Fruit fly (Drosophila melanogaster) whole organism, embryonic: Measurements from ENCODE around the gene CG12024.

Experiments
- ATbp ChIP-seq: fragments of 200-800 bp; sonication (Bioruptor generic); optimal IDR thresholded peaks from 2 replicates; lab custom pipeline; 2017; ENCODE audit warnings: missing biosample characterization, mild to moderate bottlenecking, missing genetic modification characterization, missing genetic modification reagents
- Bgb ChIP-seq: fragments of 200-800 bp; sonication (Bioruptor generic); IDR thresholded peaks from 2 replicates; pipeline ENCODE4 v1.3.6; 2022; ENCODE audit warnings: missing biosample characterization, missing genetic modification characterization; ENCODE audit not compliant: partially characterized antibody
- Blimp-1 ChIP-seq: fragments of 200-800 bp; sonication (Bioruptor generic); optimal IDR thresholded peaks from 3 replicates; lab custom pipeline; 2018; ENCODE audit warnings: missing biosample characterization, missing genetic modification characterization, mild to moderate bottlenecking, moderate library complexity, missing genetic modification reagents
- CG10565 ChIP-seq: fragments of 200-800 bp; sonication (Bioruptor generic); optimal IDR thresholded peaks from 3 replicates; lab custom pipeline; 2016; ENCODE audit warnings: missing biosample characterization, mild to moderate bottlenecking, missing genetic modification characterization
- CG11247 ChIP-seq: fragments of 200-800 bp; sonication (Bioruptor generic); IDR thresholded peaks from 2 replicates; pipeline ENCODE4 v1.3.6; 2022; ENCODE audit warnings: missing biosample characterization, missing genetic modification characterization
- CG11456 ChIP-seq: fragments of 200-800 bp; sonication (Bioruptor generic); IDR thresholded peaks from 3 replicates; pipeline ENCODE4 v1.3.6; 2022; ENCODE audit warnings: missing biosample characterization, missing genetic modification characterization
- CG11504 ChIP-seq: fragments of 200-800 bp; sonication (Bioruptor generic); optimal IDR thresholded peaks from 3 replicates; lab custom pipeline; 2019; ENCODE audit warnings: missing biosample characterization, mild to moderate bottlenecking, missing genetic modification characterization, moderate library complexity
- CG1233 ChIP-seq: fragments of 200-800 bp; sonication (Bioruptor generic); optimal IDR thresholded peaks from 4 replicates; lab custom pipeline; 2018; ENCODE audit warnings: missing biosample characterization, mild to moderate bottlenecking, missing genetic modification characterization
- CG17829 ChIP-seq: fragments of 200-800 bp; optimal IDR thresholded peaks from 2 replicates; lab custom pipeline; 2019; ENCODE audit warnings: missing biosample characterization, mild to moderate bottlenecking, missing genetic modification characterization, moderate library complexity
- CG4854 ChIP-seq: fragments of 200-800 bp; sonication (Bioruptor generic); optimal IDR thresholded peaks from 2 replicates; lab custom pipeline; 2016; ENCODE audit warnings: missing biosample characterization, missing genetic modification characterization, inconsistent platforms
- CG6272 ChIP-seq: fragments of 200-800 bp; sonication (Bioruptor generic); IDR thresholded peaks from 2 replicates; pipeline ENCODE4 v1.3.6; 2022; ENCODE audit warnings: missing biosample characterization, missing genetic modification characterization
- CG9609 ChIP-seq: fragments of 200-800 bp; sonication (Bioruptor generic); optimal IDR thresholded peaks from 3 replicates; lab custom pipeline; 2016; ENCODE audit warnings: missing biosample characterization, missing genetic modification characterization
- CG9876 ChIP-seq: fragments of 200-800 bp; sonication (Bioruptor generic); optimal IDR thresholded peaks from 2 replicates; lab custom pipeline; 2016; ENCODE audit warnings: missing biosample characterization, missing genetic modification characterization
- CrebB ChIP-seq: fragments of 200-800 bp; sonication (Bioruptor generic); optimal IDR thresholded peaks from 3 replicates; lab custom pipeline; 2018; ENCODE audit warnings: missing biosample characterization, mild to moderate bottlenecking, missing genetic modification characterization
- Drgx ChIP-seq: fragments of 200-800 bp; sonication (Bioruptor generic); IDR thresholded peaks from 2 replicates; pipeline ENCODE4 v1.3.6; 2022; ENCODE audit warnings: missing biosample characterization, missing genetic modification characterization
- Eip74EF ChIP-seq, 2 experiments: fragments of 200-800 bp in 1 of 2; fragments of >200 bp in 1 of 2; sonication (Bioruptor generic) in 1 of 2; optimal IDR thresholded peaks; 2 replicates each; lab custom pipeline; 2017 to 2019; ENCODE audit warnings: missing biosample characterization in 2 of 2, missing genetic modification characterization in 2 of 2, mild to moderate bottlenecking in 1 of 2, moderate library complexity in 1 of 2
- Hand ChIP-seq: fragments of 200-800 bp; sonication (Bioruptor generic); optimal IDR thresholded peaks from 2 replicates; lab custom pipeline; 2017; ENCODE audit warnings: mild to moderate bottlenecking, missing biosample characterization, missing genetic modification reagents, missing genetic modification characterization
- Med ChIP-seq: fragments of 200-800 bp; sonication (Bioruptor generic); peaks from one replicate; lab custom pipeline; 2016; ENCODE audit warnings: missing biosample characterization, missing genetic modification characterization, mild to moderate bottlenecking, inconsistent platforms, moderate library complexity
- Neu2 ChIP-seq: fragments of 200-800 bp; sonication (Bioruptor generic); optimal IDR thresholded peaks from 3 replicates; lab custom pipeline; 2016; ENCODE audit warnings: missing biosample characterization, missing genetic modification characterization, borderline replicate concordance
- Pdp1 ChIP-seq, 2 experiments: fragments of 200-800 bp; sonication (Bioruptor generic); optimal IDR thresholded peaks; 3 replicates each; lab custom pipeline; 2016; ENCODE audit warnings: missing biosample characterization in 2 of 2, missing genetic modification characterization in 2 of 2, mild to moderate bottlenecking in 1 of 2, moderate library complexity in 1 of 2
- Poxn ChIP-seq: fragments of 200-800 bp; sonication (Bioruptor generic); IDR thresholded peaks from 2 replicates; pipeline ENCODE4 v1.3.6; 2022; ENCODE audit warnings: missing biosample characterization, missing genetic modification characterization
- Ptx1 ChIP-seq: fragments of 200-800 bp; sonication (Bioruptor generic); IDR thresholded peaks from 2 replicates; pipeline ENCODE4 v1.3.6; 2022; ENCODE audit warnings: missing biosample characterization, missing genetic modification characterization
- al ChIP-seq: fragments of 200-800 bp; sonication (Bioruptor generic); IDR thresholded peaks from 2 replicates; pipeline ENCODE4 v1.3.6; 2022; ENCODE audit warnings: missing biosample characterization, missing genetic modification characterization
- bsh ChIP-seq, 2 experiments: fragments of 200-800 bp; sonication (Bioruptor generic); optimal IDR thresholded peaks; 2 replicates each; lab custom pipeline; 2017 to 2018; ENCODE audit warnings: mild to moderate bottlenecking in 2 of 2, missing biosample characterization in 2 of 2, missing genetic modification characterization in 2 of 2, moderate library complexity in 1 of 2
- cad ChIP-seq: fragments of >200 bp; optimal IDR thresholded peaks from 2 replicates; lab custom pipeline; 2017; ENCODE audit warnings: missing biosample characterization, missing genetic modification characterization
- chif ChIP-seq, 2 experiments: fragments of 200-800 bp; sonication (Bioruptor generic); optimal IDR thresholded peaks; 3 replicates each; lab custom pipeline; 2016; ENCODE audit warnings: missing biosample characterization in 2 of 2, missing genetic modification characterization in 2 of 2
- chinmo ChIP-seq: fragments of 200-800 bp; sonication (Bioruptor generic); IDR thresholded peaks from 4 replicates; pipeline ENCODE4 v1.3.6; 2022; ENCODE audit warnings: missing biosample characterization, missing genetic modification characterization; ENCODE audit not compliant: partially characterized antibody
- dm ChIP-seq: fragments of 200-800 bp; sonication (Bioruptor generic); optimal IDR thresholded peaks from 3 replicates; lab custom pipeline; 2016; ENCODE audit warnings: missing biosample characterization, missing genetic modification characterization
- dmrt11E ChIP-seq: fragments of 200-800 bp; sonication (Bioruptor generic); optimal IDR thresholded peaks from 3 replicates; lab custom pipeline; 2018; ENCODE audit warnings: missing biosample characterization, mild to moderate bottlenecking, missing genetic modification characterization, moderate library complexity
- fd102C ChIP-seq: fragments of 200-800 bp; sonication (Bioruptor generic); optimal IDR thresholded peaks from 2 replicates; lab custom pipeline; 2018; ENCODE audit warnings: missing biosample characterization, mild to moderate bottlenecking, missing genetic modification characterization, moderate library complexity
- fd3F ChIP-seq: fragments of 200-800 bp; sonication (Bioruptor generic); optimal IDR thresholded peaks from 2 replicates; lab custom pipeline; 2018; ENCODE audit warnings: missing biosample characterization, mild to moderate bottlenecking, missing genetic modification characterization, moderate library complexity
- gem ChIP-seq: fragments of 200-800 bp; sonication (Bioruptor generic); optimal IDR thresholded peaks from 2 replicates; lab custom pipeline; 2019; ENCODE audit warnings: missing biosample characterization, mild to moderate bottlenecking, missing genetic modification characterization, moderate library complexity
- gfzf ChIP-seq: fragments of 200-800 bp; sonication (Bioruptor generic); optimal IDR thresholded peaks from 2 replicates; lab custom pipeline; 2016; ENCODE audit warnings: missing biosample characterization, mild to moderate bottlenecking, missing genetic modification characterization, moderate library complexity
- knrl ChIP-seq: fragments of 200-800 bp; sonication (Bioruptor generic); IDR thresholded peaks from 3 replicates; pipeline ENCODE4 v1.3.6; 2022; ENCODE audit warnings: missing biosample characterization, missing genetic modification characterization; ENCODE audit not compliant: partially characterized antibody
- lmd ChIP-seq: fragments of 200-800 bp; sonication (Bioruptor generic); IDR thresholded peaks from 2 replicates; pipeline ENCODE4 v1.3.6; 2022; ENCODE audit warnings: missing biosample characterization, missing genetic modification characterization
- nom ChIP-seq: fragments of 200-800 bp; sonication (Bioruptor generic); optimal IDR thresholded peaks from 2 replicates; lab custom pipeline; 2017; ENCODE audit warnings: missing biosample characterization, missing genetic modification characterization, mild to moderate bottlenecking, moderate library complexity, missing genetic modification reagents
- phol ChIP-seq: fragments of 200-800 bp; sonication (Bioruptor generic); optimal IDR thresholded peaks from 3 replicates; lab custom pipeline; 2018; ENCODE audit warnings: missing biosample characterization, mild to moderate bottlenecking, missing genetic modification characterization, moderate library complexity
- prd ChIP-seq, 3 experiments: fragments of >200 bp in 2 of 3; fragments of 200-800 bp in 1 of 3; sonication (Bioruptor generic) in 1 of 3; optimal IDR thresholded peaks in 2 of 3; IDR thresholded peaks in 1 of 3; 2 replicates in 2 of 3; 3 replicates in 1 of 3; pipeline versions ENCODE4 v1.3.6 to Lab custom; 2017 to 2022; ENCODE audit warnings: missing biosample characterization in 1 of 3, missing genetic modification characterization in 1 of 3
- pum ChIP-seq: fragments of 200-800 bp; sonication (Bioruptor generic); optimal IDR thresholded peaks from 2 replicates; lab custom pipeline; 2016; ENCODE audit warnings: missing biosample characterization, missing genetic modification characterization
- sens-2 ChIP-seq: fragments of 200-800 bp; sonication (Bioruptor generic); IDR thresholded peaks from 2 replicates; pipeline ENCODE4 v1.3.6; 2022; ENCODE audit warnings: missing biosample characterization, missing genetic modification characterization
- slbo ChIP-seq: fragments of 200-800 bp; sonication (Bioruptor generic); IDR thresholded peaks from 2 replicates; pipeline ENCODE4 v1.3.6; 2022; ENCODE audit warnings: missing biosample characterization, missing genetic modification characterization

Gene CG12024

DNA sequence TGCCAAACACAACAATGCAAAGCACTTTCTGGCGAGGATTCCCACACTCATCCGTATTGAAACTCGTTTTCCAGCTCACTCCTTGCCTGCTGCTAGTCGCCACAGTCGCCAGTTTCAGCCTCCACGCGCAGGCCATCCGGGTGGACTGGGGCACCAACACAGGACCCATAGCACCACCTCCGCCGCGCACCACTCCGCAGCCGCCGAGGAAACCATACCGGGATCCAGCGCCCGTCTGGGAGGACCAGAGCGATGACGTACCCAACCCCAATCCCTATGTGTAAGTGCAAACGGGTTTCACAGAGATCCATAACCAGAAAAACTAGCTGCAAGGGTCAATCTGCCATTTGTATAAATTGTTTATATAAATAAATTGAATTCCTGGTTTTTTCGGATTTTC lies 35.8 kb upstream of the CG12024 start:
- peak; percentile 42 for TF ChIP-seq nom
- no peak for TF ChIP-seq fd102C (GFP tag; lab: Kevin White, UChicago)
- no peak for TF ChIP-seq gem (tag; lab: Kevin White, UChicago)

DNA sequence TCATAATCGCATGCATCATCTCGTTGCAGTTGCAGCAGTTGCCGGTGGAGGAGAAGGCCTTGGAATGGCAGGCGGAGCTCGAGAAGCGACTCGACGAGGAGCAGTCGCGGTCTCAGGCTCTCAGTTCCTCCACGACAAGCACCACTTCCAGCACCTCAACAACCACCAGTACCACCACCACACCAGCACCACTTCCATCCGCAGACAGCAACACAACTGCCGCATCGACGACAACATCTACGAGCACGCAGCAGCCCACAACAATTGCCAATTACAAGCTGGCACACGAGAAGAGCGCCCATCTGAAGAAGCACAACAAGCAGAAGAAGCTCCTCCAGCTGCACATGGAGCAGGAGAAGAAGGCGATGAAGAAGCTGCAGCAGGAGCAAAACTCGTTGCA lies 34.6 kb upstream of the CG12024 start:
- TF ChIP-seq nom: peak; percentile 19
- TF ChIP-seq ATbp (GFP tag; lab: Kevin White, UChicago): no peak

dm6 chr3L:1827809-1828371 lies 29.1 kb upstream of the CG12024 start:
- TF ChIP-seq CG11456 (GFP tag; lab: Robert Waterston, UW): 0 out of 3 replicates have a peak, but pooled peaks have one; percentile 10
- TF ChIP-seq Hand: no peak
- no peak for TF ChIP-seq fd3F (GFP tag; lab: Kevin White, UChicago)

dm6 chr3L:1829539-1829938 lies 27.4 kb upstream of the CG12024 start:
- no peak for TF ChIP-seq CG1233 (GFP tag; lab: Kevin White, UChicago)
- no peak for TF ChIP-seq CG9876 (GFP tag; lab: Kevin White, UChicago)
- peak; percentile 26; the same call in 1 of the 2 replicates for TF ChIP-seq slbo (GFP tag; lab: Robert Waterston, UW)
- peak; percentile 31; the same call in 1 of the 2 replicates for TF ChIP-seq CG11247 (GFP tag; lab: Robert Waterston, UW)
- TF ChIP-seq CrebB (tag; lab: Kevin White, UChicago): no peak
- TF ChIP-seq prd (optimal IDR thresholded peaks at IDR 0.05; lab: Kevin White, UChicago): no peak
- 0 out of 3 replicates have a peak, but pooled peaks have one; percentile 10 for TF ChIP-seq prd (GFP tag; IDR thresholded peaks at IDR 0.05; lab: Robert Waterston, UW)
- TF ChIP-seq chif (GFP tag; optimal IDR thresholded peaks at IDR 0.05; lab: Kevin White, UChicago): peak in 1 of 2 experiments; percentile 3
- peak in 1 of 2 experiments; percentile 75 for TF ChIP-seq bsh (GFP tag; optimal IDR thresholded peaks at IDR 0.05; lab: Kevin White, UChicago)
- TF ChIP-seq CG10565 (GFP tag; lab: Kevin White, UChicago): no peak
- TF ChIP-seq Ptx1 (GFP tag; lab: Robert Waterston, UW): peak; percentile 30; the same call in 1 of the 2 replicates
- TF ChIP-seq phol (tag; lab: Kevin White, UChicago): no peak
- peak; percentile 82 for TF ChIP-seq Drgx
- TF ChIP-seq Poxn (GFP tag; lab: Robert Waterston, UW): 0 out of 2 replicates have a peak, but pooled peaks have one; percentile 4
- no peak for TF ChIP-seq CG9609 (GFP tag; lab: Kevin White, UChicago)
- 0 out of 2 replicates have a peak, but pooled peaks have one; percentile 18 for TF ChIP-seq al
- TF ChIP-seq, all 482 proteins: peak for 9

DNA sequence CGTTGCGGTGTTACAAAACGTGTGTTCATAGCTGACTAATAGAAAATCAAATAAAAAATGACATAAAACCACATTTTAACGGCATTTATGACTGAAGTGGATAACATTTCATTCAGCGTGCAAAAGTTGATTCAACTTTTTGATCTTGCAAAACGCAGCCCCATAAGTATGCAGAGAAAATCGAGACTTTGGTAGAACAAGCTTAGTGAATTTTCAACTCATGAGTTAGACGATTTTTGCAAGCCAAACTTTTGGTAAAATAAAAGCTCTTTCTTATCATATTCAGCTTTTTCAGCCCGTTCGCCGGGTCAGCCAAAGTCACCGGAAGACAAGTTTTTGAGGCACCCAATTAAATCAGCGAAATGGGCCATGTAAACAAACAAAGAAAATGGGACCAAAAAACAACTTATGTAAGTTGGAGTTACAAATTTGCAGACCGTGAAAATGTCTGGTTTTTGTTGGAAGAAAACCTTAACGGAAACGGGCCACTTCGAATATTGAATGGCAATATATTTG lies 25.2 kb upstream of the CG12024 start, which contains the start of gene Cpr62Ba:
Gene Cpr62Ba, minus strand, starts transcription at position 31 of the 516 bp plus-strand sequence.
- TF ChIP-seq gfzf (GFP tag; lab: Kevin White, UChicago) (peak; percentile 62), CG17829 (no peak), CG11504 (no peak), pum (GFP tag; lab: Kevin White, UChicago) (no peak), CG6272 (no peak), sens-2 (GFP tag; lab: Robert Waterston, UW) (no peak), lmd (no peak), Bgb (no peak), knrl (GFP tag; lab: Robert Waterston, UW) (no peak), Neu2 (no peak), chinmo (0 out of 4 replicates have a peak, but pooled peaks have one; percentile 37), CG4854 (no peak), dmrt11E (tag; lab: Kevin White, UChicago) (no peak), Eip74EF (GFP tag; optimal IDR thresholded peaks at IDR 0.05; lab: Kevin White, UChicago) (peak in 1 of 2 experiments; percentile 76), Blimp-1 (GFP tag; lab: Kevin White, UChicago) (no peak), dm (GFP tag; lab: Kevin White, UChicago) (no peak), Pdp1 (GFP tag; optimal IDR thresholded peaks at IDR 0.05; lab: Kevin White, UChicago) (peak in 1 of 2 experiments; percentile 33), Med (GFP tag; lab: Kevin White, UChicago) (no peak), cad (GFP tag; lab: Kevin White, UChicago) (no peak)
